Fruit fly (Drosophila melanogaster): ENCODE measurements around the gene CG45263.

Gene CG45263

DNA sequence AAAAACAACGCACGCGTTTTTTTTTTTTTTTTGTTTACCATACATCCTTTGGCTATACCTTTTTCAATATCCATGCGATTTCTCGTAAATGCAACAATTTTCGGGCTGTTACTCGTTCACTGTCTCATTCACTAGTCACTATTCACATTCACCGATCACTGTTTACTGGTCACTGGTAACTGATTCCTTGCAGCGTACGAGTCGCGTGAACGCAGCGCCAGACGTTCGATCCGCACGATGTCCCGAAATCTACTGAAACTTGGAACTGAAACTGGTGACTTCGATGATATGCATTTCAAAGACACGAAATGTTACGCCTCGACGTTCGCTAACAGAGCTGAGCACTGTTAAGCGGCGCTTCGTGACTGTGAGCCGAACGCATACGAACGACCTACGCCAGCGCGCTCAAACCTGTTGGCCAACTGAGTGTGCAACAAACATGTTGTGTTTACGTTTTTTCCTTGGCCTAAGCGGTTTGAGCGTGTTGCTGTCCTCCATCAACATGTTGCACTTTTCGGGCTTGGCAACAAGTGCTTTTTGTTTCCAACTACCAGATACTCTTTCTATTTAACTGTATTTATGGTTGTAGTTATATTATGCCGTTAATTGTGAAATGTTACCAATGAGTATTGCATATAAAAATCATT is at the start of gene CG45263 (continued):
- peak; percentile 17 for TF ChIP-seq nerfin-1 (tag; optimal IDR thresholded peaks at IDR 0.05)
- TF ChIP-seq oc (tag; optimal IDR thresholded peaks at IDR 0.05): no peak
- peak; percentile 72 for TF ChIP-seq pfk (GFP tag; optimal IDR thresholded peaks at IDR 0.05)
- no peak for TF ChIP-seq CG10267 (tag; optimal IDR thresholded peaks at IDR 0.05)
- TF ChIP-seq CG17912 (GFP tag; optimal IDR thresholded peaks at IDR 0.05): no peak
- peak; percentile 52 for TF ChIP-seq bbx (GFP tag; IDR thresholded peaks at IDR 0.05; ENCODE audit: partially characterized antibody)
- 0 out of 2 replicates have a peak, but pooled peaks have one; percentile 28 for TF ChIP-seq chm (GFP tag; IDR thresholded peaks at IDR 0.05)
- peak; percentile 44; the same call in 1 of the 2 replicates for TF ChIP-seq Bgb (GFP tag; IDR thresholded peaks at IDR 0.05; ENCODE audit: partially characterized antibody)
- no peak for TF ChIP-seq CG17186 (GFP tag; optimal IDR thresholded peaks at IDR 0.05)
- TF ChIP-seq ci (GFP tag; IDR thresholded peaks at IDR 0.05): peak; percentile 39; the same call in 1 of the 3 replicates
- peak; percentile 49; the same call in 1 of the 3 replicates for TF ChIP-seq Opbp (GFP tag; IDR thresholded peaks at IDR 0.05; ENCODE audit: partially characterized antibody)
- TF ChIP-seq CG3065 (GFP tag; optimal IDR thresholded peaks at IDR 0.05): no peak
- TF ChIP-seq tin (GFP tag; optimal IDR thresholded peaks at IDR 0.05): no peak
- TF ChIP-seq Usf (GFP tag; optimal IDR thresholded peaks at IDR 0.05): no peak
- TF ChIP-seq nerfin-2 (GFP tag; IDR thresholded peaks at IDR 0.05; ENCODE audit: partially characterized antibody): peak; percentile 28; the same call in 1 of the 2 replicates
- no peak for TF ChIP-seq kah (GFP tag; optimal IDR thresholded peaks at IDR 0.05)
- peak; percentile 16 for TF ChIP-seq CG2712 (tag; optimal IDR thresholded peaks at IDR 0.05)
- TF ChIP-seq CG15479 (GFP tag; optimal IDR thresholded peaks at IDR 0.05): peak; percentile 27
- TF ChIP-seq D19A (tag; optimal IDR thresholded peaks at IDR 0.05): peak; percentile 93
- TF ChIP-seq CG8290 (GFP tag; optimal IDR thresholded peaks at IDR 0.05): no peak
- TF ChIP-seq CG8290 (tag; optimal IDR thresholded peaks at IDR 0.05): peak in 1 of 2 experiments; percentile 34
- TF ChIP-seq Med (GFP tag): peak; percentile 83
- TF ChIP-seq dmrt99B (tag; optimal IDR thresholded peaks at IDR 0.05): no peak
- peak; percentile 26; the same call in 1 of the 2 replicates for TF ChIP-seq CG13287 (GFP tag; IDR thresholded peaks at IDR 0.05; ENCODE audit: partially characterized antibody)
- TF ChIP-seq tll (GFP tag; optimal IDR thresholded peaks at IDR 0.05): peak in 1 of 2 experiments; percentile 47
- TF ChIP-seq CG6791 (GFP tag; IDR thresholded peaks at IDR 0.05; ENCODE audit: partially characterized antibody): peak; percentile 62; the same call in 2 of the 3 replicates
- TF ChIP-seq Jarid2 (GFP tag; optimal IDR thresholded peaks at IDR 0.05): peak; percentile 97
- TF ChIP-seq CG42726 (GFP tag; IDR thresholded peaks at IDR 0.05; ENCODE audit: partially characterized antibody): peak; percentile 58; the same call in 1 of the 2 replicates
- peak; percentile 98 for TF ChIP-seq CG5180 (GFP tag; optimal IDR thresholded peaks at IDR 0.05)
- TF ChIP-seq CG9727 (GFP tag; optimal IDR thresholded peaks at IDR 0.05): peak; percentile 6
- no peak for TF ChIP-seq CG14441 (GFP tag; IDR thresholded peaks at IDR 0.05)

dm6 chr3R:8524277-8524676 is 46.9 kb upstream of the CG45263 start:
- TF ChIP-seq Fer3 (tag; optimal IDR thresholded peaks at IDR 0.05) (peak; percentile 41), usp (GFP tag; optimal IDR thresholded peaks at IDR 0.05) (no peak), CG2129 (GFP tag; IDR thresholded peaks at IDR 0.05; ENCODE audit: partially characterized antibody) (no peak), trh (GFP tag; optimal IDR thresholded peaks at IDR 0.05) (no peak), HLH3B (GFP tag; IDR thresholded peaks at IDR 0.05) (0 out of 2 replicates have a peak, but pooled peaks have one; percentile 24), yki (optimal IDR thresholded peaks at IDR 0.05) (no peak), HLH4C (GFP tag; IDR thresholded peaks at IDR 0.05; ENCODE audit: partially characterized antibody) (no peak), Rfx (GFP tag; IDR thresholded peaks at IDR 0.05) (peak; percentile 62), sd (tag; optimal IDR thresholded peaks at IDR 0.05) (no peak), CG2678 (tag; optimal IDR thresholded peaks at IDR 0.05) (peak; percentile 55), Sry-β (GFP tag; optimal IDR thresholded peaks at IDR 0.05) (no peak), CG10959 (GFP tag; IDR thresholded peaks at IDR 0.05) (no peak), CG3847 (GFP tag; IDR thresholded peaks at IDR 0.05) (peak; percentile 20; the same call in 1 of the 2 replicates), lmd (GFP tag; IDR thresholded peaks at IDR 0.05) (peak; percentile 56; the same call in 1 of the 2 replicates), pros (GFP tag; optimal IDR thresholded peaks at IDR 0.05) (no peak), pan (optimal IDR thresholded peaks at IDR 0.05) (no peak), pan (GFP tag; optimal IDR thresholded peaks at IDR 0.05 in 1 of 2, IDR thresholded peaks at IDR 0.05 in 1 of 2) (peak in 1 of 2 experiments; percentile 62), CG15073 (GFP tag; optimal IDR thresholded peaks at IDR 0.05) (no peak), Myb (GFP tag; optimal IDR thresholded peaks at IDR 0.05) (no peak)

Measured in whole organism, embryonic.